Worm (Caenorhabditis elegans) whole organism, midembryonic: ENCODE results near the gene Y62H9A.5.

ENCODE experiments used
- flt-1 ChIP-seq: fragments of 200-800 bp; sonication (Bioruptor generic); IDR thresholded peaks from 2 replicates; pipeline ENCODE4 v1.3.6; 2022; ENCODE audit warnings: missing genetic modification characterization, missing compliant biosample characterization
- tab-1 ChIP-seq: fragments of 200-800 bp; sonication (Bioruptor generic); IDR thresholded peaks from 2 replicates; pipeline ENCODE4 v1.3.6; 2022; ENCODE audit warnings: missing genetic modification characterization, missing compliant biosample characterization

DNA sequence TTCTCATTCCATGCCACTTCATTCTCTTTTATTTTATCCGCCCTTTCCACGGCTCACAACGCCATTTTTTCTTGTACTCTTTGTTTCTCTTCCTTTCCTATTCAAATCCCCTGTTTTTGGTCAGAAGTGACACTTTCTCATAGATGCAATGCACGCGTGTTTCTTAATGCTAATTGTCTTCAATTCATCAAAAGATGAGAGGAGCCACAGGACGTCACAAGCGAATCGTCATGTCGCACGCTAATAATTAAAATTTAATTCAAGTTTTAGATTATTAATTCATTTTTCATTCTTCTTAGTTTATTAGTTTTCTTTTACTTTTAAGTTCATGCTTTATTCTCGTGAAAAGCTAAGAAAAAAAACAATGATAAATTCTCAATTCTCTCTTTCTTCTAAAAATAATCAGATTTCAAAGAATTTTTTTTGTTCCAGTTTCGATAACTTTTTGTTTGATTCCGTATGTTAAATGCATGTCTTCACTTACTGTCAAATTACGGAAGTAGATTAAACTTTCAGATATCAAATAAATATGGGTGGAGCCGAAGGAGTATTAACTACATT is 38.1 kb upstream of the Y62H9A.5 start, which contains the start of gene Y62H9A.14:
- TF ChIP-seq tab-1 (no peak), flt-1 (GFP tag; lab: Robert Waterston, UW) (no peak)
